Worm (Caenorhabditis elegans): ENCODE measurements around the gene hlh-3.

hlh-3 gene

ce11 chrII:9062261-9062948 lies 24.0 kb upstream of the hlh-3 start:
- no peak for TF ChIP-seq nhr-76 (tag; optimal IDR thresholded peaks at IDR 0.05)
- no peak for TF ChIP-seq mab-5 (tag; optimal IDR thresholded peaks at IDR 0.05)
- no peak for TF ChIP-seq nhr-2 (tag; optimal IDR thresholded peaks at IDR 0.05)
- TF ChIP-seq ceh-43 (GFP tag; optimal IDR thresholded peaks at IDR 0.05), result no peak
- no peak for TF ChIP-seq zip-8 (tag; optimal IDR thresholded peaks at IDR 0.05)
- TF ChIP-seq ztf-11 (tag; optimal IDR thresholded peaks at IDR 0.05), result no peak
- TF ChIP-seq unc-120 (tag; optimal IDR thresholded peaks at IDR 0.05; ENCODE audit: poor library complexity, severe bottlenecking), result no peak
- TF ChIP-seq nhr-28 (tag; optimal IDR thresholded peaks at IDR 0.05), result no peak
- no peak for TF ChIP-seq lsy-2 (tag; optimal IDR thresholded peaks at IDR 0.05)
- TF ChIP-seq elt-1 (tag; optimal IDR thresholded peaks at IDR 0.05; ENCODE audit: borderline replicate concordance, insufficient read depth), result no peak
- TF ChIP-seq bed-3 (GFP tag; optimal IDR thresholded peaks at IDR 0.05), result no peak
- no peak for TF ChIP-seq flh-1 (GFP tag; optimal IDR thresholded peaks at IDR 0.05)

DNA sequence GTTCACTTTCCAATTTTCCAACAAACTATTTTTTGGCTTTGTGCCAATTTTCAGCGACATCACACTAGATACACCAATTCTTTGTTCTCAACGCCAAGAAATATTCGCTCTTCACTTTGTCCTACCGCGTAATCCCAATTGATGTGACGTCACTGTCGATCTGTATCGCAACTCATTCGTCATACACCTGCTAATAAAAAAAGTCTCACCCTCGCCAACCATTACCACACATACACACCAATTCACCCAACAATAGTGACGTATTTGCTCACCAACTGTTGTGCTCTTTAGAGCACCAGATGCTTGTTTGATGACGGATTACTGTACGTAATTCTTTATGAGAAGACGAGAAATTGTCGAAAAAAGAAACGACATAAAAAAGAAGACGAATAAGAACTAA lies 23.1 kb upstream of the hlh-3 start:
- TF ChIP-seq ceh-39 (tag; optimal IDR thresholded peaks at IDR 0.05), result peak; percentile 26
- TF ChIP-seq elt-3 (tag; optimal IDR thresholded peaks at IDR 0.05), result no peak
- peak; percentile 92 for TF ChIP-seq nhr-2 (tag; optimal IDR thresholded peaks at IDR 0.05)
- TF ChIP-seq lsy-2 (tag; optimal IDR thresholded peaks at IDR 0.05), result peak; percentile 49
- TF ChIP-seq unc-62 (GFP tag; optimal IDR thresholded peaks at IDR 0.05), result peak; percentile 57
- TF ChIP-seq hlh-1 (tag; optimal IDR thresholded peaks at IDR 0.05), result peak; percentile 71
- no peak for TF ChIP-seq nhr-237 (tag; optimal IDR thresholded peaks at IDR 0.05)
- peak; percentile 4 for TF ChIP-seq lin-32 (GFP tag; optimal IDR thresholded peaks at IDR 0.05)
- TF ChIP-seq zip-8 (tag; optimal IDR thresholded peaks at IDR 0.05), result peak; percentile 87
- peak; percentile 81 for TF ChIP-seq cnd-1 (tag; optimal IDR thresholded peaks at IDR 0.05)
- no peak for TF ChIP-seq drap-1 (GFP tag; optimal IDR thresholded peaks at IDR 0.05)
- TF ChIP-seq elt-1 (tag; optimal IDR thresholded peaks at IDR 0.05; ENCODE audit: borderline replicate concordance, insufficient read depth), result no peak
- peak; percentile 40 for TF ChIP-seq nhr-12 (tag; optimal IDR thresholded peaks at IDR 0.05)
- no peak for TF ChIP-seq tbx-8 (GFP tag; optimal IDR thresholded peaks at IDR 0.05)
- TF ChIP-seq snpc-4 (tag; optimal IDR thresholded peaks at IDR 0.05), result no peak

- TF ChIP-seq elt-1 (tag; optimal IDR thresholded peaks at IDR 0.05; ENCODE audit: borderline replicate concordance, insufficient read depth), result peak; percentile 88
- no peak for TF ChIP-seq bed-3 (GFP tag; optimal IDR thresholded peaks at IDR 0.05)
- TF ChIP-seq unc-62 (GFP tag; optimal IDR thresholded peaks at IDR 0.05), result peak; percentile 19
Observed at ce11 chrII:9064437-9064836, 22.0 kb upstream of the hlh-3 start.

DNA sequence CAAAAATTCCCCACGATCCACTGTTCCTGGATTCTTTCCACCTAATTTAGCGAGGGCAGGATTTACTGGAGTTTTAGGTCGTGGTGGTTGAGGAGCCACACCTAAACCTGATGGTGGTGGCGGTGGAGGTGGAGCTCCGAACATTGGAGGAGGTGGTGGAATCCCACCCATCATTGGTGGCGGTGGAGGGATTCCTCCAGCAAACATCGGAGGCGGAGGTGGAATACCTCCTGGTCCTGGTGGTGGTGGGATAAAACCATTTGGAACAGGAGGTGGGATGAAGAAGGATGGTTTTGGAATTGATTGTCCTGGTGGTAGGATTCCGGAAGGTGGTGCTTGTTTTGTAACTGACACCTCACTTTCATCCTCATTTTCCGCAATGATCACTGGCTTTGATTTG lies 16.6 kb upstream of the hlh-3 start:
- TF ChIP-seq ceh-83 (GFP tag; optimal IDR thresholded peaks at IDR 0.05) (no peak), unc-120 (tag; optimal IDR thresholded peaks at IDR 0.05; ENCODE audit: poor library complexity, severe bottlenecking) (no peak), nhr-12 (tag; optimal IDR thresholded peaks at IDR 0.05) (no peak), drap-1 (GFP tag; optimal IDR thresholded peaks at IDR 0.05) (no peak), ces-1 (GFP tag; optimal IDR thresholded peaks at IDR 0.05) (no peak), bed-3 (GFP tag; optimal IDR thresholded peaks at IDR 0.05) (no peak), pha-4 (tag; optimal IDR thresholded peaks at IDR 0.05) (no peak), ztf-11 (tag; optimal IDR thresholded peaks at IDR 0.05) (no peak), tbx-8 (GFP tag; optimal IDR thresholded peaks at IDR 0.05) (no peak), nhr-2 (tag; optimal IDR thresholded peaks at IDR 0.05) (no peak)

DNA sequence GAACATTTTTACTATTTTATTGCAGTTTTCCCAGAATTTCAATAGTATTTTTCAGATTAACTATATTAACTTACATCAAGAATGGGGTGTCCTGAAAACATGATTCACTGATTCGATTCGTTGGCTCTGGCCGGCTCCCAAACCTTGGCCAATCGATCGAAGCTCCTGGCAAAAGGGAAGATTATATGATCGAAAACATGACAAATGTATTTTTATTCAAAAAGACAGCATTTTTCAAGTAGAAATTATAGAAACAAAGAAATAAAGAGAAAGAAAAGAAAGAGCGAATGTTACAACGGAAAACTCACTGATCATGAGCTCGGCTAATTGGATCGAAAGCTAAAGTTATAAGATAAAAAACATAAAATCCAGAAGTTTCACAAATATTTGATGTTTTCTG lies 15.7 kb upstream of the hlh-3 start, which contains the start of gene T24B8.4:
TSS of gene T24B8.4 (minus strand) at position 101 of the 400 bp plus-strand sequence.
- TF ChIP-seq elt-1 (tag; optimal IDR thresholded peaks at IDR 0.05; ENCODE audit: borderline replicate concordance, insufficient read depth) (no peak), ham-2 (GFP tag; optimal IDR thresholded peaks at IDR 0.05) (no peak), mep-1 (tag; optimal IDR thresholded peaks at IDR 0.05) (no peak), nhr-2 (tag; optimal IDR thresholded peaks at IDR 0.05) (no peak), mls-2 (tag; optimal IDR thresholded peaks at IDR 0.05) (no peak), drap-1 (GFP tag; optimal IDR thresholded peaks at IDR 0.05) (no peak), bed-3 (GFP tag; optimal IDR thresholded peaks at IDR 0.05) (no peak), sem-2 (GFP tag; optimal IDR thresholded peaks at IDR 0.05) (no peak), unc-120 (tag; optimal IDR thresholded peaks at IDR 0.05; ENCODE audit: poor library complexity, severe bottlenecking) (no peak), ces-1 (GFP tag; optimal IDR thresholded peaks at IDR 0.05) (no peak), ceh-39 (tag; optimal IDR thresholded peaks at IDR 0.05) (no peak), nhr-28 (tag; optimal IDR thresholded peaks at IDR 0.05) (no peak), zip-8 (tag; optimal IDR thresholded peaks at IDR 0.05) (no peak), unc-62 (GFP tag; optimal IDR thresholded peaks at IDR 0.05) (no peak), blmp-1 (tag; optimal IDR thresholded peaks at IDR 0.05) (no peak), sptf-1 (tag; optimal IDR thresholded peaks at IDR 0.05) (no peak), flh-1 (GFP tag; optimal IDR thresholded peaks at IDR 0.05) (no peak), ceh-83 (GFP tag; optimal IDR thresholded peaks at IDR 0.05) (no peak), hlh-1 (tag; optimal IDR thresholded peaks at IDR 0.05) (no peak)
